Fruit fly (Drosophila melanogaster): ENCODE measurements around the gene RpL37-1.
A peak's percentile ranks its signal among the peaks of the same experiment; 100 is the strongest.

The RpL37-1 gene

dm6 chrX:15132065-15132464 is 7.1 kb downstream of the RpL37-1 start:
- TF ChIP-seq toe (GFP tag; optimal IDR thresholded peaks at IDR 0.05), result no peak
- TF ChIP-seq CG14711 (tag; optimal IDR thresholded peaks at IDR 0.05), result no peak
- no peak for TF ChIP-seq tj (GFP tag; optimal IDR thresholded peaks at IDR 0.05)
- TF ChIP-seq pad (GFP tag; optimal IDR thresholded peaks at IDR 0.05), result no peak
- no peak for TF ChIP-seq CG33017 (tag; optimal IDR thresholded peaks at IDR 0.05)
- TF ChIP-seq bab1 (GFP tag; optimal IDR thresholded peaks at IDR 0.05), result peak; percentile 31
- TF ChIP-seq Hr96 (GFP tag; optimal IDR thresholded peaks at IDR 0.05), result no peak

DNA sequence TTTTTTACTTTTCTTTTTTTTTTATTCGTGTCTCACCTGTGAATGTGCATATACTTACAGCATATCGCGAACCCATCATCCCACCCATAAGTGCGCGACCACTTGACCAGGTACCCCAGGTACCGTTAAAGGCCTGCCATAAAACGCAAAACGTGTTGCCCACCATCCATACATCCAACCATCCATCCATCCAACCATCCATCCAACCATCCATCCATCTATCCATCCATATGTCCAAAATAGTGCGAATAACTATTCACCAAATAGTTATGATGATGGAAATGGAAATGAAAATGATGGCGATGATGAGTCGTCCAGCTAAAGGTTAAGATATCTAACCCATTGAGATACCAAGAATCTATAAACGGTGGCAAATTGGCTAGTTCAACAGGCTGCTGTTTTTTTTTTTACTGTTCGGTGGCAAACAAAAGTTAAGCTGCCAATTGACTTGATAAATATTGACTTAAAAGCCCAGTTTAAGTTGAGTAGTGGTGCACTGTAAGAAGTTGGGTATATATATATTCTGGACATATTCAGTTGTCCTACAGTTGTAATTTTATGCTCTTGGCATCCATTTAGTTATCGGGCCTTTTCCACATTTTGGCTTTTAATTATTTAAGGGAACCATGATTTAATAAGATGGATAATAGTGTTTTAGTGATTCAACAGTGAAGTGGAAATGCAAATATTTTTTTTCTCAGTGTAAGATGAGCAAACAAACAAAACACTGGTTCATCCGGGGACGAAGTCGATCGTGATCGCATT is 11.1 kb downstream of the RpL37-1 start:
- TF ChIP-seq pad (GFP tag; optimal IDR thresholded peaks at IDR 0.05) (no peak), CG5204 (GFP tag; optimal IDR thresholded peaks at IDR 0.05) (peak; percentile 3), CG11617 (GFP tag; optimal IDR thresholded peaks at IDR 0.05) (no peak)

DNA sequence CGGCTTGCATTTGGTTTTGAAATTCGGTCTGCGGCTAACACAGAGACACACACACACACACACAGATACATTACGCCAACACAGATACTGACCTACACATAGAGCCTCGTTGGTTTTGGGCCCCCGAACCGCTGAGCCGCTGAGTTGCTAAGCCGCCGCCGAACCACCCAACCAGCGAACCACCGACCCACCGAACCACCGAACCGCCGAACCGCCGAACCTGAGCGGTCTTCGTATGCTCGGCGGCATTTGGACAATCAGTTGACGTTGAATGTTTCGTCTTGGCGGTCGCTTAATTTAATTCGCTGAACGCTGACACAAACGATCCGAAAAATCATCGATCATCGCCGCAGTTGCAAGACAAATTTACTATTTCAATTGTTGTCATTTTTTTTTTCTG is 13.7 kb downstream of the RpL37-1 start, which contains the start of gene drd:
TSS of gene drd (plus strand) at position 258 of the 400 bp plus-strand sequence.
- no peak for TF ChIP-seq cic (GFP tag; optimal IDR thresholded peaks at IDR 0.05)
- TF ChIP-seq tj (GFP tag; optimal IDR thresholded peaks at IDR 0.05), result peak; percentile 50

- TF ChIP-seq Clk (GFP tag; optimal IDR thresholded peaks at IDR 0.05) (no peak), bab1 (GFP tag; optimal IDR thresholded peaks at IDR 0.05) (no peak), CG14711 (tag; optimal IDR thresholded peaks at IDR 0.05) (no peak), kay (GFP tag; ENCODE audit: borderline replicate concordance) (no peak), CG1620 (GFP tag; optimal IDR thresholded peaks at IDR 0.05) (no peak), Mnt (GFP tag; optimal IDR thresholded peaks at IDR 0.05) (no peak)
Observed at dm6 chrX:15123418-15123994, 15.7 kb downstream of the RpL37-1 start.

- TF ChIP-seq Clk (GFP tag; optimal IDR thresholded peaks at IDR 0.05) (no peak), CG33017 (tag; optimal IDR thresholded peaks at IDR 0.05) (no peak), tj (GFP tag; optimal IDR thresholded peaks at IDR 0.05) (no peak), toe (GFP tag; optimal IDR thresholded peaks at IDR 0.05) (no peak), Hr96 (GFP tag; optimal IDR thresholded peaks at IDR 0.05) (no peak), ovo (GFP tag; optimal IDR thresholded peaks at IDR 0.05) (no peak), CG7045 (GFP tag; optimal IDR thresholded peaks at IDR 0.05) (no peak), Mnt (GFP tag; optimal IDR thresholded peaks at IDR 0.05) (no peak), CG1620 (GFP tag; optimal IDR thresholded peaks at IDR 0.05) (no peak), CG11617 (GFP tag; optimal IDR thresholded peaks at IDR 0.05) (no peak), CG14711 (tag; optimal IDR thresholded peaks at IDR 0.05) (no peak), Crg-1 (GFP tag; optimal IDR thresholded peaks at IDR 0.05) (no peak), CG12768 (GFP tag; optimal IDR thresholded peaks at IDR 0.05) (no peak), kay (GFP tag; ENCODE audit: borderline replicate concordance) (no peak), bab1 (GFP tag; optimal IDR thresholded peaks at IDR 0.05) (no peak), cic (GFP tag; optimal IDR thresholded peaks at IDR 0.05) (no peak), CG7101 (tag; optimal IDR thresholded peaks at IDR 0.05) (no peak), cnc (optimal IDR thresholded peaks at IDR 0.05) (no peak)
Observed at dm6 chrX:15121714-15122113, 17.5 kb downstream of the RpL37-1 start.

dm6 chrX:15120116-15120515 is 19.1 kb downstream of the RpL37-1 start:
- no peak for TF ChIP-seq CG33017 (tag; optimal IDR thresholded peaks at IDR 0.05)
- TF ChIP-seq CG7101 (tag; optimal IDR thresholded peaks at IDR 0.05), result no peak
- TF ChIP-seq Clk (GFP tag; optimal IDR thresholded peaks at IDR 0.05), result no peak
- no peak for TF ChIP-seq CG1620 (GFP tag; optimal IDR thresholded peaks at IDR 0.05)
- TF ChIP-seq CG5204 (GFP tag; optimal IDR thresholded peaks at IDR 0.05), result no peak
- no peak for TF ChIP-seq CG12768 (GFP tag; optimal IDR thresholded peaks at IDR 0.05)
- TF ChIP-seq CG7045 (GFP tag; optimal IDR thresholded peaks at IDR 0.05), result no peak
- no peak for TF ChIP-seq CG14711 (tag; optimal IDR thresholded peaks at IDR 0.05)

DNA sequence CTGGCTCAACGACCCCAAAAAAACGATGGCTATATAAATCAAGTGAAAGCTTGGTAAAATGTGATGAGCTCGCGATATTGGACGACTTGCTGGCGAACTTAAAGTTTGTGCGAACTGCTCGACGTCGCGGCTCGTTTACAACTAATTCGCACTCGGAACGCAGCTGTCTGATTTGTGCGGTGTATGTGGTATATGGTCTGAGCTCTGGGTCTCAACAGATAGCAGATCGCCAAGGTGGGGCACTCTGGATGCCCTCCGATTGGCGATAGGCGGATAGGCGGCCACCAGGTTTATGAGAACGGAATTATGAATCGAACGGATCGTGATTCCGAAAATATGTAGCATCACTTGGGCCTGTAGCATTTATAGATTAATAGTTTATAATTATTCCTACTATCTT is 22.8 kb downstream of the RpL37-1 start, which contains the start of gene Cyp4s3:
TSS of gene Cyp4s3 (minus strand) at position 146 of the 400 bp plus-strand sequence.
- TF ChIP-seq CG33017 (tag; optimal IDR thresholded peaks at IDR 0.05), result no peak
- TF ChIP-seq CG11617 (GFP tag; optimal IDR thresholded peaks at IDR 0.05), result no peak
- no peak for TF ChIP-seq kay (GFP tag; ENCODE audit: borderline replicate concordance)
- TF ChIP-seq tj (GFP tag; optimal IDR thresholded peaks at IDR 0.05), result peak; percentile 70
- no peak for TF ChIP-seq ovo (GFP tag; optimal IDR thresholded peaks at IDR 0.05)
- no peak for TF ChIP-seq CG12768 (GFP tag; optimal IDR thresholded peaks at IDR 0.05)
- no peak for TF ChIP-seq toe (GFP tag; optimal IDR thresholded peaks at IDR 0.05)

DNA sequence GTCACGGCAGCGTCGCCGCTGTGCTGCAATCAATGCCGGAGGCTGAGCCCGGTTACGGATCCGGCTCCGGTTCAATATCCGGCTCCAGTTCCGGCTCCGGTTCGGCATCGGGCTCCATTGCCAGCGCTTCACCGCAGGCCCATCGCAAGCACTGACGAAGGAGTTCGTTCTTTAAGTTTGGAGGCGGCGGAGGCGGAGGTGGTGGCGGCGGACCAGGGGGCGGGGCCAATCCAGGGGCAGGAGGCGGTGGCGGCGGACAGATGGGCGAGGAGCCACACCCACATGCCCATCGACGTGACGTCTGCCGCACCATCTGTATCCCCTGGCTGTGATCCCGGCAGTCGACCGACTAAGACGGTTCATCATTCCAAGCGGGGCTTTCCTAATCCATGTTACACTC is 27.3 kb downstream of the RpL37-1 start:
- TF ChIP-seq Crg-1 (GFP tag; optimal IDR thresholded peaks at IDR 0.05) (no peak), CG7045 (GFP tag; optimal IDR thresholded peaks at IDR 0.05) (no peak), Clk (GFP tag; optimal IDR thresholded peaks at IDR 0.05) (no peak), CG14711 (tag; optimal IDR thresholded peaks at IDR 0.05) (no peak), Mnt (GFP tag; optimal IDR thresholded peaks at IDR 0.05) (no peak), CG11617 (GFP tag; optimal IDR thresholded peaks at IDR 0.05) (no peak), toe (GFP tag; optimal IDR thresholded peaks at IDR 0.05) (no peak), CG33017 (tag; optimal IDR thresholded peaks at IDR 0.05) (no peak), cnc (optimal IDR thresholded peaks at IDR 0.05) (no peak), ovo (GFP tag; optimal IDR thresholded peaks at IDR 0.05) (no peak), CG5204 (GFP tag; optimal IDR thresholded peaks at IDR 0.05) (no peak), CG1620 (GFP tag; optimal IDR thresholded peaks at IDR 0.05) (no peak), tj (GFP tag; optimal IDR thresholded peaks at IDR 0.05) (no peak)

Measured in whole organism, adult.